Worm (Caenorhabditis elegans) whole organism, late embryonic: ENCODE measurements around the gene zip-1.
"Not testable (repeated sequence)": the region's sequence is repeated elsewhere in the genome, so short reads cannot be mapped to it uniquely, and the experiment has no call there.

Experiments used
- dmd-4 ChIP-seq: sonication (generic microtip); optimal IDR thresholded peaks from 2 replicates; lab custom pipeline; 2016; ENCODE audit warnings: borderline replicate concordance, missing genetic modification characterization, missing compliant biosample characterization
- dve-1 ChIP-seq: sonication (generic microtip); optimal IDR thresholded peaks from 2 replicates; lab custom pipeline; 2017; ENCODE audit warnings: antibody characterized with exemption, mild to moderate bottlenecking, missing genetic modification characterization, missing compliant biosample characterization
- elt-2 ChIP-seq: sonication (generic microtip); optimal IDR thresholded peaks from 2 replicates; lab custom pipeline; 2016; ENCODE audit warnings: missing genetic modification reagents, missing genetic modification characterization, missing compliant biosample characterization
- nfya-1 ChIP-seq: sonication (generic microtip); optimal IDR thresholded peaks from 2 replicates; lab custom pipeline; 2017; ENCODE audit warnings: missing genetic modification characterization, mild to moderate bottlenecking, missing compliant biosample characterization, antibody characterized with exemption, moderate library complexity
- ref-2 ChIP-seq: sonication (generic microtip); optimal IDR thresholded peaks from 2 replicates; lab custom pipeline; 2016; ENCODE audit warnings: missing genetic modification characterization, missing compliant biosample characterization
- unc-86 ChIP-seq: sonication (generic microtip); optimal IDR thresholded peaks from 2 replicates; lab custom pipeline; 2016; ENCODE audit warnings: missing genetic modification characterization, missing compliant biosample characterization

ce11 chrIII:12386597-12386996 is 53.1 kb downstream of the zip-1 start, which contains the start of gene Y49E10.30:
- not testable (repeated sequence) for TF ChIP-seq dve-1 (tag; lab: Kevin White, UChicago); nfya-1 (tag; lab: Kevin White, UChicago); dmd-4; ref-2 (tag; lab: Kevin White, UChicago); elt-2 (tag; lab: Kevin White, UChicago); unc-86
